Worm (Caenorhabditis elegans): ENCODE data around the gene F11E6.10.

- TF ChIP-seq nhr-11 (tag; optimal IDR thresholded peaks at IDR 0.05) (no peak), pat-9 (tag; optimal IDR thresholded peaks at IDR 0.05) (no peak), unc-86 (tag; optimal IDR thresholded peaks at IDR 0.05) (no peak), pqm-1 (tag; optimal IDR thresholded peaks at IDR 0.05) (no peak), eyg-1 (tag; optimal IDR thresholded peaks at IDR 0.05) (no peak), ama-1 (optimal IDR thresholded peaks at IDR 0.05) (no peak), dmd-4 (tag; optimal IDR thresholded peaks at IDR 0.05; ENCODE audit: borderline replicate concordance) (no peak)
Measured at ce11 chrIV:17467825-17468224, 4.9 kb upstream of the F11E6.10 start.

All from whole organism, late embryonic.